Worm (Caenorhabditis elegans) whole organism, L4/young adult: ENCODE measurements around the gene arrd-13.

Experiments
- W03F9.2 ChIP-seq: fragments of 150-350 bp; optimal IDR thresholded peaks from 2 replicates; lab custom pipeline; 2014; ENCODE audit warnings: missing biosample characterization, missing genetic modification characterization
- dao-5 ChIP-seq: sonication (generic microtip); optimal IDR thresholded peaks from 2 replicates; lab custom pipeline; 2016; ENCODE audit warnings: missing genotype, missing genetic modification characterization, moderate library complexity, missing compliant biosample characterization
- him-1 ChIP-seq: sonication (generic microtip); optimal IDR thresholded peaks from 2 replicates; lab custom pipeline; 2016; ENCODE audit warnings: missing genotype, missing genetic modification reagents, missing genetic modification characterization, missing compliant biosample characterization

DNA sequence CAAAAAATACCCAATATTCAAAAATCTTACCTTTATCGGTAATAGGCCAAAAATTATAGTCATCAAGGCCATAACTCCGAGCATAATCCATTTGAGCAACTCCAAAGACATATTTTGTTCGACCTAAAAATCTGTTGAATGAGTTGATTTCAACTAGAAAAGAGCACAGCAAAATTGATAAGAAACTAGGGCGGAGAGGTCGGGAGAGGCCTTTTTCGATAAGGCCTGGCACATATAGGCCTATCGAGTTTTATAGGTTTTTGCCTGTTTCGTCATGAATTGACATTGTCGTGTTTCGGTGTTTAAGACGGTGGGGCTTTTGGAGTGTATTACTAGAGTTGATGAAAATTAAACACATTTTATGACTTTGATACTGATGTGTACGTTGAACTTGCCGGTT, 42.5 kb upstream of the arrd-13 start, which contains the start of gene zipt-2.3:
- TF ChIP-seq him-1 (tag; lab: Kevin White, UChicago) (no peak), dao-5 (tag; lab: Kevin White, UChicago) (no peak), W03F9.2 (tag; lab: Kevin White, UChicago) (no peak)
